Fruit fly (Drosophila melanogaster) whole organism, embryonic: ENCODE data around the gene Exo70.

Source experiments
- Abd-B ChIP-seq: fragments of 200-800 bp; sonication (Bioruptor generic); optimal IDR thresholded peaks from 2 replicates; lab custom pipeline; 2018; ENCODE audit warnings: missing biosample characterization, mild to moderate bottlenecking, missing genetic modification characterization, moderate library complexity
- Ada2b ChIP-seq: fragments of 200-800 bp; sonication (Bioruptor generic); IDR thresholded peaks from 2 replicates; pipeline ENCODE4 v1.3.6; 2022; ENCODE audit warnings: missing biosample characterization, missing genetic modification characterization
- Aef1 ChIP-seq: fragments of 200-800 bp; sonication (Bioruptor generic); IDR thresholded peaks from 3 replicates; pipeline ENCODE4 v1.3.6; 2022; ENCODE audit warnings: missing biosample characterization, missing genetic modification characterization
- Bdp1 ChIP-seq: fragments of 200-800 bp; sonication (Bioruptor generic); optimal IDR thresholded peaks from 3 replicates; lab custom pipeline; 2016; ENCODE audit warnings: missing biosample characterization, missing genetic modification characterization
- CG11560 ChIP-seq: fragments of 200-800 bp; sonication (Bioruptor generic); IDR thresholded peaks from 3 replicates; pipeline ENCODE4 v1.3.6; 2022; ENCODE audit warnings: missing biosample characterization, missing genetic modification characterization
- CG15601 ChIP-seq: fragments of 200-800 bp; sonication (Bioruptor generic); optimal IDR thresholded peaks from 3 replicates; lab custom pipeline; 2019; ENCODE audit warnings: missing biosample characterization, mild to moderate bottlenecking, missing genetic modification characterization, moderate library complexity
- CG1647 ChIP-seq: fragments of 200-800 bp; sonication (Bioruptor generic); optimal IDR thresholded peaks from 3 replicates; lab custom pipeline; 2016; ENCODE audit warnings: missing biosample characterization, missing genetic modification characterization
- CG16813 ChIP-seq: fragments of 200-800 bp; sonication (Bioruptor generic); IDR thresholded peaks from 3 replicates; pipeline ENCODE4 v1.3.6; 2022; ENCODE audit warnings: missing biosample characterization, missing genetic modification characterization; ENCODE audit not compliant: partially characterized antibody
- CG16815 ChIP-seq: fragments of 200-800 bp; sonication (Bioruptor generic); optimal IDR thresholded peaks from 3 replicates; lab custom pipeline; 2017; ENCODE audit warnings: missing biosample characterization, mild to moderate bottlenecking, missing genetic modification characterization
- CG16863 ChIP-seq: fragments of 200-800 bp; sonication (Bioruptor generic); optimal IDR thresholded peaks from 3 replicates; lab custom pipeline; 2016; ENCODE audit warnings: missing biosample characterization, missing genetic modification characterization
- CG17361 ChIP-seq: fragments of 200-800 bp; sonication (Bioruptor generic); IDR thresholded peaks from 3 replicates; pipeline ENCODE4 v1.3.6; 2022; ENCODE audit warnings: missing biosample characterization, missing genetic modification characterization
- CG2875 ChIP-seq: fragments of 200-800 bp; sonication (Bioruptor generic); optimal IDR thresholded peaks from 2 replicates; lab custom pipeline; 2017; ENCODE audit warnings: missing biosample characterization, mild to moderate bottlenecking, missing genetic modification characterization, missing genetic modification reagents
- CG34422 ChIP-seq: fragments of 200-800 bp; sonication (Bioruptor generic); IDR thresholded peaks from 3 replicates; pipeline ENCODE4 v1.3.6; 2022; ENCODE audit warnings: missing biosample characterization, missing genetic modification characterization
- CG42726 ChIP-seq: fragments of 200-800 bp; sonication (Bioruptor generic); IDR thresholded peaks from 2 replicates; pipeline ENCODE4 v1.3.6; 2022; ENCODE audit warnings: missing biosample characterization, missing genetic modification characterization; ENCODE audit not compliant: partially characterized antibody
- CG4617 ChIP-seq: fragments of 200-800 bp; sonication (Bioruptor generic); optimal IDR thresholded peaks from 3 replicates; lab custom pipeline; 2016; ENCODE audit warnings: missing biosample characterization, missing genetic modification characterization, borderline replicate concordance
- CG7786 ChIP-seq: fragments of 200-800 bp; sonication (Bioruptor generic); optimal IDR thresholded peaks from 2 replicates; lab custom pipeline; 2016; ENCODE audit warnings: missing biosample characterization, missing genetic modification characterization
- CG9932 ChIP-seq: fragments of 200-800 bp; sonication (Bioruptor generic); IDR thresholded peaks from 2 replicates; pipeline ENCODE4 v1.3.6; 2022; ENCODE audit warnings: missing biosample characterization, missing genetic modification characterization
- Chrac-16 ChIP-seq: fragments of 200-800 bp; sonication (Bioruptor generic); optimal IDR thresholded peaks from 3 replicates; lab custom pipeline; 2016; ENCODE audit warnings: missing biosample characterization, missing genetic modification characterization
- Dad ChIP-seq: fragments of 200-800 bp; sonication (Bioruptor generic); optimal IDR thresholded peaks from 3 replicates; lab custom pipeline; 2016; ENCODE audit warnings: missing biosample characterization, missing genetic modification characterization
- Deaf1 ChIP-seq: fragments of 200-800 bp; optimal IDR thresholded peaks from 3 replicates; lab custom pipeline; 2019; ENCODE audit warnings: missing biosample characterization, mild to moderate bottlenecking, missing genetic modification characterization, moderate library complexity
- Elba2 ChIP-seq: fragments of 200-800 bp; sonication (Bioruptor generic); optimal IDR thresholded peaks from 3 replicates; lab custom pipeline; 2016; ENCODE audit warnings: missing biosample characterization, missing genetic modification characterization
- H15 ChIP-seq: fragments of 200-800 bp; sonication (Bioruptor generic); IDR thresholded peaks from 3 replicates; pipeline ENCODE4 v1.3.6; 2022; ENCODE audit warnings: missing biosample characterization, missing genetic modification characterization
- H2.0 ChIP-seq: fragments of 200-800 bp; sonication (Bioruptor generic); IDR thresholded peaks from 2 replicates; pipeline ENCODE4 v1.3.6; 2022; ENCODE audit warnings: missing biosample characterization, missing genetic modification characterization
- HHEX ChIP-seq: fragments of 200-800 bp; sonication (Bioruptor generic); optimal IDR thresholded peaks from 3 replicates; lab custom pipeline; 2017; ENCODE audit warnings: missing biosample characterization, mild to moderate bottlenecking, missing genetic modification characterization, missing genetic modification reagents
- HmgD ChIP-seq: fragments of 200-800 bp; sonication (Bioruptor generic); optimal IDR thresholded peaks from 3 replicates; lab custom pipeline; 2016; ENCODE audit warnings: missing biosample characterization, missing genetic modification characterization
- Jarid2 ChIP-seq: fragments of 200-800 bp; sonication (Bioruptor generic); optimal IDR thresholded peaks from 3 replicates; lab custom pipeline; 2017; ENCODE audit warnings: mild to moderate bottlenecking, missing biosample characterization, missing genetic modification reagents, missing genetic modification characterization
- Lhr ChIP-seq: fragments of 200-800 bp; sonication (Bioruptor generic); optimal IDR thresholded peaks from 3 replicates; lab custom pipeline; 2017; ENCODE audit warnings: mild to moderate bottlenecking, missing biosample characterization, missing genetic modification reagents, missing genetic modification characterization
- Oaz ChIP-seq: fragments of 200-800 bp; sonication (Bioruptor generic); IDR thresholded peaks from 2 replicates; pipeline ENCODE4 v1.3.6; 2022; ENCODE audit warnings: missing biosample characterization, missing genetic modification characterization
- TFAM ChIP-seq: fragments of 200-800 bp; sonication (Bioruptor generic); optimal IDR thresholded peaks from 2 replicates; lab custom pipeline; 2017; ENCODE audit warnings: missing biosample characterization, missing genetic modification characterization, inconsistent platforms
- Tbp ChIP-seq: fragments of >200 bp; optimal IDR thresholded peaks from 2 replicates; lab custom pipeline; 2018; ENCODE audit warnings: missing biosample characterization, missing genetic modification characterization
- Usf ChIP-seq: fragments of 200-800 bp; sonication (Bioruptor generic); optimal IDR thresholded peaks from 2 replicates; lab custom pipeline; 2017; ENCODE audit warnings: missing genotype, missing biosample characterization, missing genetic modification characterization
- amos ChIP-seq: fragments of 200-800 bp; sonication (Bioruptor generic); IDR thresholded peaks from 2 replicates; pipeline ENCODE4 v1.3.6; 2022; ENCODE audit warnings: missing biosample characterization, missing genetic modification characterization; ENCODE audit not compliant: partially characterized antibody
- ap ChIP-seq: fragments of 200-800 bp; sonication (Bioruptor generic); IDR thresholded peaks from 2 replicates; pipeline ENCODE4 v1.3.6; 2022; ENCODE audit warnings: missing biosample characterization, missing genetic modification characterization
- chm ChIP-seq: fragments of 200-800 bp; sonication (Bioruptor generic); IDR thresholded peaks from 2 replicates; pipeline ENCODE4 v1.3.6; 2022; ENCODE audit warnings: missing biosample characterization, missing genetic modification characterization
- corto ChIP-seq: fragments of 200-800 bp; sonication (Bioruptor generic); optimal IDR thresholded peaks from 2 replicates; lab custom pipeline; 2016; ENCODE audit warnings: missing biosample characterization, mild to moderate bottlenecking, missing genetic modification characterization, moderate library complexity
- dan ChIP-seq: fragments of 200-800 bp; sonication (Bioruptor generic); IDR thresholded peaks from 2 replicates; pipeline ENCODE4 v1.3.6; 2022; ENCODE audit warnings: missing biosample characterization, missing genetic modification characterization
- emc ChIP-seq: fragments of 200-800 bp; sonication (Bioruptor generic); optimal IDR thresholded peaks from 2 replicates; lab custom pipeline; 2016; ENCODE audit warnings: missing biosample characterization, missing genetic modification characterization
- exex ChIP-seq: fragments of 200-800 bp; sonication (Bioruptor generic); optimal IDR thresholded peaks from 4 replicates; lab custom pipeline; 2018; ENCODE audit warnings: missing biosample characterization, mild to moderate bottlenecking, missing genetic modification characterization, moderate library complexity
- grau ChIP-seq: fragments of 200-800 bp; optimal IDR thresholded peaks from 3 replicates; lab custom pipeline; 2019; ENCODE audit warnings: missing biosample characterization, mild to moderate bottlenecking, missing genetic modification characterization, moderate library complexity
- gsb-n ChIP-seq: fragments of 200-800 bp; sonication (Bioruptor generic); optimal IDR thresholded peaks from 3 replicates; lab custom pipeline; 2018; ENCODE audit warnings: missing biosample characterization, mild to moderate bottlenecking, missing genetic modification characterization
- ind ChIP-seq: fragments of 200-800 bp; sonication (Bioruptor generic); optimal IDR thresholded peaks from 3 replicates; lab custom pipeline; 2016; ENCODE audit warnings: missing biosample characterization, missing genetic modification characterization
- inv ChIP-seq: fragments of 200-800 bp; sonication (Bioruptor generic); IDR thresholded peaks from 2 replicates; pipeline ENCODE4 v1.3.6; 2022; ENCODE audit warnings: missing biosample characterization, missing genetic modification characterization; ENCODE audit not compliant: partially characterized antibody
- knrl ChIP-seq: fragments of 200-800 bp; sonication (Bioruptor generic); IDR thresholded peaks from 3 replicates; pipeline ENCODE4 v1.3.6; 2022; ENCODE audit warnings: missing biosample characterization, missing genetic modification characterization; ENCODE audit not compliant: partially characterized antibody
- mam ChIP-seq: fragments of 200-800 bp; sonication (Bioruptor generic); optimal IDR thresholded peaks from 3 replicates; lab custom pipeline; 2016; ENCODE audit warnings: missing biosample characterization, missing genetic modification characterization
- org-1 ChIP-seq: fragments of 200-800 bp; sonication (Bioruptor generic); optimal IDR thresholded peaks from 2 replicates; lab custom pipeline; 2017; ENCODE audit warnings: missing biosample characterization, missing genetic modification characterization
- repo ChIP-seq: fragments of 200-800 bp; sonication (Bioruptor generic); optimal IDR thresholded peaks from 2 replicates; lab custom pipeline; 2016; ENCODE audit warnings: missing biosample characterization, missing genetic modification characterization
- row ChIP-seq: fragments of 200-800 bp; sonication (Bioruptor generic); IDR thresholded peaks from 3 replicates; pipeline ENCODE4 v1.3.6; 2022; ENCODE audit warnings: missing biosample characterization, missing genetic modification characterization
- scrt ChIP-seq: fragments of 200-800 bp; sonication (Bioruptor generic); optimal IDR thresholded peaks from 2 replicates; lab custom pipeline; 2018; ENCODE audit warnings: missing biosample characterization, mild to moderate bottlenecking, missing genetic modification characterization, moderate library complexity
- twi ChIP-seq: fragments of 200-800 bp; optimal IDR thresholded peaks from 2 replicates; lab custom pipeline; 2019; ENCODE audit warnings: missing biosample characterization, mild to moderate bottlenecking, missing genetic modification characterization, moderate library complexity

Gene Exo70

DNA sequence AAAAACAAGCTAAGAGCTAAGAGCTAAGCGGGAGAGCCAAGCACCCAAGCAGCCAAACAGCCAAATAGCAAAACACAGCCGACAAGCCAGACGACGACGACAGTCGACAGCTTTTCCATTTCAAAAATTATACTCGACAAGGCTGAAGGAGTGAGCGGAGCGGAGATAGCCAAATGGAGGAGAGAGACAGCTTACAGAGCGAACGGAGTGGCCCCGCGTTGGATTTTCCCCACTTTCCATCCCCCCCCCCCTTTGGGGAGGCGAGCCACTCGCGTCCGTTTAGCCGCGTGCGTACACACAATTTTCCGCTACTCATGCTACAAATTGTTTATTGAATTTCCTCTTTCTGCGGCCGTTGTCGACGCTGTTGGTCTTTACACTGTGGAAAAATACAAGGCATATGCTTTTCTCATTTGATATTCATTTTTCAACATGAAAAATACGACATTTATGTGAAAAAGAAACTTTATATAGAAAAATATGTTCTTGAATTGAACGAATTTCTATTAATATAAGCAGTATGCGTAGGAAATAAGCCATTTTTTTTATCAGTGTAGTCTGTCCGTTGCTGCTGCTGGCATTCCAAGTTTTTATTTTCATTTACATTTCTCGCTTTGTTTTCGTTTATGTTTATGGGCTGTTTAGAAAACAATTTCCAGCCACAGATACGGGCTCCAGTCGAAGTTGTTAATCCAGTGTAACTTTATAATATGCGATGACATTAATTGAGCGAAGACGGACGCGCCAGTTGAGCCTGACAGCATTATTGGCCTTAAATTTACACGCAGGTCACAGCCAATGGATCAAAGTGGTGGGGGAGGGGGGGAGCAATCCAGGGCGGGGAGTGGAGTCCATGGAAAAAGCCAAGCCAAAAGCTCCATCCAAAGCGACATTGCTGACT, 46.5 kb downstream of the Exo70 start (continued):
- peak; percentile 35 for TF ChIP-seq corto (GFP tag; lab: Kevin White, UChicago)
- TF ChIP-seq Jarid2 (GFP tag; lab: Kevin White, UChicago): peak; percentile 88
- peak; percentile 98 for TF ChIP-seq row
- TF ChIP-seq CG7786 (GFP tag; lab: Kevin White, UChicago): peak; percentile 97
- peak; percentile 99 for TF ChIP-seq CG17361
- TF ChIP-seq CG42726 (GFP tag; lab: Robert Waterston, UW): 0 out of 2 replicates have a peak, but pooled peaks have one; percentile 6
- peak; percentile 98 for TF ChIP-seq ind
- TF ChIP-seq Tbp: no peak
- peak; percentile 97 for TF ChIP-seq CG4617
- TF ChIP-seq Deaf1 (tag; lab: Kevin White, UChicago): peak; percentile 86
- peak; percentile 96 for TF ChIP-seq CG9932 (GFP tag; lab: Robert Waterston, UW)
- TF ChIP-seq knrl: no peak
- peak; percentile 98 for TF ChIP-seq Chrac-16 (GFP tag; lab: Kevin White, UChicago)
- peak; percentile 98 for TF ChIP-seq org-1
- TF ChIP-seq Dad (GFP tag; lab: Kevin White, UChicago): peak; percentile 97
- TF ChIP-seq amos (GFP tag; lab: Robert Waterston, UW): peak; percentile 27; the same call in 1 of the 2 replicates
- TF ChIP-seq twi (tag; lab: Kevin White, UChicago): peak; percentile 97
- peak; percentile 97 for TF ChIP-seq H15 (GFP tag; lab: Robert Waterston, UW)
- peak; percentile 98 for TF ChIP-seq chm (GFP tag; lab: Robert Waterston, UW)
- TF ChIP-seq HHEX: peak; percentile 97
- peak; percentile 86 for TF ChIP-seq emc
- TF ChIP-seq CG2875: peak; percentile 99
- TF ChIP-seq HmgD: peak; percentile 95
- peak; percentile 95 for TF ChIP-seq Oaz
- peak; percentile 95 for TF ChIP-seq TFAM
- TF ChIP-seq CG11560: peak; percentile 89
- TF ChIP-seq Ada2b (GFP tag; lab: Robert Waterston, UW): peak; percentile 98
- peak; percentile 95 for TF ChIP-seq Abd-B
- peak; percentile 98 for TF ChIP-seq CG16863 (GFP tag; lab: Kevin White, UChicago)
- TF ChIP-seq inv (GFP tag; lab: Robert Waterston, UW): no peak
- TF ChIP-seq mam (GFP tag; lab: Kevin White, UChicago): peak; percentile 97
- TF ChIP-seq Elba2 (GFP tag; lab: Kevin White, UChicago): peak; percentile 71
- TF ChIP-seq Usf (GFP tag; lab: Kevin White, UChicago): peak; percentile 90
- peak; percentile 100 for TF ChIP-seq gsb-n
- TF ChIP-seq ap (GFP tag; lab: Robert Waterston, UW): peak; percentile 97
- peak; percentile 97 for TF ChIP-seq CG16815
- TF ChIP-seq repo (GFP tag; lab: Kevin White, UChicago): peak; percentile 97
- TF ChIP-seq CG1647 (GFP tag; lab: Kevin White, UChicago): peak; percentile 97
- peak; percentile 99 for TF ChIP-seq CG15601 (tag; lab: Kevin White, UChicago)
- TF ChIP-seq CG34422 (GFP tag; lab: Robert Waterston, UW): peak; percentile 98
- TF ChIP-seq CG16813: no peak
- peak; percentile 97 for TF ChIP-seq Lhr
- TF ChIP-seq H2.0 (GFP tag; lab: Robert Waterston, UW): peak; percentile 98
- peak; percentile 95 for TF ChIP-seq Aef1 (GFP tag; lab: Robert Waterston, UW)
- TF ChIP-seq Bdp1 (GFP tag; lab: Kevin White, UChicago): peak; percentile 92
- peak; percentile 98 for TF ChIP-seq grau (tag; lab: Kevin White, UChicago)
- peak; percentile 96 for TF ChIP-seq scrt (GFP tag; lab: Kevin White, UChicago)
- TF ChIP-seq dan (GFP tag; lab: Robert Waterston, UW): peak; percentile 88
- TF ChIP-seq exex: peak; percentile 86
